Worm (Caenorhabditis elegans) whole organism, L2 larva: ENCODE data around the gene zhit-3.

Source experiments
- egl-27 ChIP-seq: sonication (generic microtip); optimal IDR thresholded peaks from 3 replicates; lab custom pipeline; 2017; ENCODE audit warnings: missing biosample characterization, missing genetic modification reagents, missing genetic modification characterization
- fos-1 ChIP-seq: fragments of 150-350 bp; optimal IDR thresholded peaks from 2 replicates; lab custom pipeline; 2014; ENCODE audit warnings: missing biosample characterization, missing genetic modification characterization
- nhr-25 ChIP-seq: fragments of 150-350 bp; sonication (generic microtip); optimal IDR thresholded peaks from 3 replicates; lab custom pipeline; 2014; ENCODE audit warnings: missing biosample characterization, missing genetic modification characterization
- sem-4 ChIP-seq: fragments of 150-350 bp; optimal IDR thresholded peaks from 2 replicates; lab custom pipeline; 2014; ENCODE audit warnings: missing biosample characterization, missing genetic modification reagents, missing genetic modification characterization
- unc-62 ChIP-seq: fragments of 150-350 bp; optimal IDR thresholded peaks from 2 replicates; lab custom pipeline; 2014; ENCODE audit warnings: missing biosample characterization, missing genetic modification reagents, missing genetic modification characterization
- ztf-11 ChIP-seq: sonication (generic microtip); optimal IDR thresholded peaks from 2 replicates; lab custom pipeline; 2017; ENCODE audit warnings: missing biosample characterization, missing genetic modification characterization

- peak; percentile 70 for TF ChIP-seq fos-1 (tag; lab: Kevin White, UChicago)
- TF ChIP-seq nhr-25 = no peak
- TF ChIP-seq sem-4 (tag; lab: Kevin White, UChicago) = no peak
- TF ChIP-seq unc-62 (GFP tag; lab: Kevin White, UChicago) = no peak
- no peak for TF ChIP-seq ztf-11
- TF ChIP-seq egl-27 (tag; lab: Kevin White, UChicago) = no peak
Observed at ce11 chrV:10203435-10204009, 8.4 kb downstream of the zhit-3 start, which contains the start of gene chpf-1.
